Worm (Caenorhabditis elegans) whole organism, L1 larva: ENCODE results near the gene bud-31.

Experiments
- aly-2 ChIP-seq: fragments of 150-350 bp; optimal IDR thresholded peaks from 2 replicates; lab custom pipeline; 2014; ENCODE audit warnings: missing biosample characterization, missing genetic modification characterization
- egl-27 ChIP-seq, 2 experiments: fragments of 150-350 bp in 1 of 2; sonication (generic microtip); optimal IDR thresholded peaks; 3 replicates each; lab custom pipeline; 2017 to 2018; ENCODE audit warnings: missing biosample characterization in 2 of 2, missing genetic modification characterization in 2 of 2, missing genetic modification reagents in 2 of 2
- nhr-20 ChIP-seq: sonication (generic microtip); optimal IDR thresholded peaks from 2 replicates; lab custom pipeline; 2016; ENCODE audit warnings: mild to moderate bottlenecking, missing genetic modification characterization, missing compliant biosample characterization
- unc-62 ChIP-seq: fragments of 150-350 bp; optimal IDR thresholded peaks from 2 replicates; lab custom pipeline; 2014; ENCODE audit warnings: missing biosample characterization, missing genetic modification reagents, missing genetic modification characterization

DNA sequence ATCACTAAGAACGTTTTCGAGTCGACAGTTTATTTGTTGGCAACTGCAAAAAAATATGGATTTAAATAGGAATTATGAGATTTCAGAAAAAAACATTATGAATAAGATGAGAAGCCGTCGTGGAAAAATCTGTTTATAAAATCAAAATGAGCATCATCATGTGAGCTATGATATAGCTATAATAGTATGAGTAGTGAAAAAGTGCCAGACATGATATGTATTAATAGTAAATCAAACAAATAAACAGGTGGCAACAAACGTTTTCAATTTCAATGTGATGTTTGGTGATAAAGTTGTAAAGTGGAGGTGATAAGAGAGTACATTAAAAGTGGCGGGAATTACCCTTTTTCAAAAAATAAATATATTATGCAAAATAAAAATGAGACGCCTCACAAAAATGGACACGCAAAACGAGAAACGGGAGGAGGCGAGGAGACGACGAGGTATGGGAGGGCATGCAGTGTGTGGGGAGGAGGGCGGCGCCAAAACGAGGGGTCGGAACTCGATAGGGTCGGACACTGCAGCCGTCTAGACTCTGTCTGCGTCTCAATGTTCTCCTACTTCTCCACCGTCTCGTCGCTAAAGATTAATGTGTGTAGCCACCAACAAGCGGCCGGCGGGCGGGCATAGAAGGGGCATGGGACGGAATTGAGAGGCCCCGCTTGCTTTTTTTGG, 28.6 kb downstream of the bud-31 start, which contains the start of gene C07A9.9:
- TF ChIP-seq nhr-20 (tag; lab: Kevin White, UChicago), result peak; percentile 79
- no peak for TF ChIP-seq aly-2 (tag; lab: Kevin White, UChicago)
- no peak for TF ChIP-seq unc-62 (GFP tag; lab: Kevin White, UChicago)
- peak in 1 of 2 experiments; percentile 33 for TF ChIP-seq egl-27 (tag; optimal IDR thresholded peaks at IDR 0.05; lab: Kevin White, UChicago)
